Fruit fly (Drosophila melanogaster) whole organism, prepupa: Measurements from ENCODE around the gene mino.
A peak's percentile ranks its signal among the peaks of the same experiment; 100 is the strongest.

Experiments used
- Blimp-1 ChIP-seq: fragments of 200-800 bp; sonication (Bioruptor generic); optimal IDR thresholded peaks from 3 replicates; lab custom pipeline; 2017; ENCODE audit warnings: missing biosample characterization, missing genetic modification characterization, mild to moderate bottlenecking, moderate library complexity, missing genetic modification reagents
- CG10631 ChIP-seq: fragments of 200-800 bp; sonication (Bioruptor generic); optimal IDR thresholded peaks from 2 replicates; lab custom pipeline; 2016; ENCODE audit warnings: missing biosample characterization, missing genetic modification characterization
- CG11294 ChIP-seq: fragments of 200-800 bp; sonication (Bioruptor generic); IDR thresholded peaks from 2 replicates; pipeline ENCODE4 v1.3.6; 2022; ENCODE audit warnings: missing biosample characterization, missing genetic modification characterization
- CG11762 ChIP-seq: fragments of 200-800 bp; sonication (Bioruptor generic); optimal IDR thresholded peaks from 3 replicates; lab custom pipeline; 2016; ENCODE audit warnings: missing biosample characterization, missing genetic modification characterization; ENCODE audit not compliant: insufficient read depth
- CG11902 ChIP-seq: fragments of 200-800 bp; sonication (Bioruptor generic); optimal IDR thresholded peaks from 3 replicates; lab custom pipeline; 2016; ENCODE audit warnings: missing biosample characterization, missing genetic modification characterization
- CG16779 ChIP-seq: fragments of 200-800 bp; sonication (Bioruptor generic); optimal IDR thresholded peaks from 3 replicates; lab custom pipeline; 2017; ENCODE audit warnings: missing biosample characterization, mild to moderate bottlenecking, missing genetic modification characterization
- CG3032 ChIP-seq: fragments of 200-800 bp; optimal IDR thresholded peaks from 2 replicates; lab custom pipeline; 2019; ENCODE audit warnings: missing biosample characterization, mild to moderate bottlenecking, missing genetic modification characterization, moderate library complexity
- CG31627 ChIP-seq: fragments of 200-800 bp; sonication (Bioruptor generic); optimal IDR thresholded peaks from 3 replicates; lab custom pipeline; 2016; ENCODE audit warnings: missing biosample characterization, missing genetic modification characterization
- CG34406 ChIP-seq: fragments of 200-800 bp; sonication (Bioruptor generic); optimal IDR thresholded peaks from 3 replicates; lab custom pipeline; 2016; ENCODE audit warnings: missing biosample characterization, missing genetic modification characterization
- CG3919 ChIP-seq: fragments of 200-800 bp; sonication (Bioruptor generic); optimal IDR thresholded peaks from 3 replicates; lab custom pipeline; 2016; ENCODE audit warnings: missing biosample characterization, missing genetic modification characterization
- CG4318 ChIP-seq: fragments of 200-800 bp; sonication (Bioruptor generic); optimal IDR thresholded peaks from 3 replicates; lab custom pipeline; 2017; ENCODE audit warnings: missing biosample characterization, mild to moderate bottlenecking, missing genetic modification characterization
- CG6792 ChIP-seq: fragments of 200-800 bp; sonication (Bioruptor generic); optimal IDR thresholded peaks from 3 replicates; lab custom pipeline; 2016; ENCODE audit warnings: missing biosample characterization, missing genetic modification characterization
- CG6854 ChIP-seq: fragments of 200-800 bp; sonication (Bioruptor generic); optimal IDR thresholded peaks from 2 replicates; lab custom pipeline; 2017; ENCODE audit warnings: missing biosample characterization, mild to moderate bottlenecking, missing genetic modification characterization
- CG7368 ChIP-seq: fragments of 200-800 bp; sonication (Bioruptor generic); optimal IDR thresholded peaks from 3 replicates; lab custom pipeline; 2016; ENCODE audit warnings: missing biosample characterization, missing genetic modification characterization
- CG8119 ChIP-seq: fragments of 200-800 bp; sonication (Bioruptor generic); IDR thresholded peaks from 3 replicates; pipeline ENCODE4 v1.3.6; 2022; ENCODE audit warnings: missing biosample characterization, missing genetic modification characterization
- CG8319 ChIP-seq: fragments of 200-800 bp; sonication (Bioruptor generic); optimal IDR thresholded peaks from 3 replicates; lab custom pipeline; 2016; ENCODE audit warnings: missing biosample characterization, missing genetic modification characterization
- CG8632 ChIP-seq: fragments of 200-800 bp; sonication (Bioruptor generic); optimal IDR thresholded peaks from 3 replicates; lab custom pipeline; 2016; ENCODE audit warnings: missing biosample characterization, missing genetic modification characterization
- Eip75B ChIP-seq: fragments of 200-800 bp; sonication (Bioruptor generic); optimal IDR thresholded peaks from 3 replicates; lab custom pipeline; 2016; ENCODE audit warnings: missing biosample characterization, missing genetic modification characterization
- Eip78C ChIP-seq: fragments of 200-800 bp; sonication (Bioruptor generic); peaks from one replicate; lab custom pipeline; 2016; ENCODE audit warnings: missing biosample characterization, missing genetic modification characterization
- Ets96B ChIP-seq: fragments of 200-800 bp; optimal IDR thresholded peaks from 2 replicates; lab custom pipeline; 2019; ENCODE audit warnings: missing biosample characterization, mild to moderate bottlenecking, missing genetic modification characterization, moderate library complexity
- Gug ChIP-seq: fragments of 200-800 bp; sonication (Bioruptor generic); IDR thresholded peaks from 2 replicates; pipeline ENCODE4 v1.3.6; 2022; ENCODE audit warnings: missing biosample characterization, missing genetic modification characterization
- Hr39 ChIP-seq: fragments of 200-800 bp; sonication (Bioruptor generic); optimal IDR thresholded peaks from 2 replicates; lab custom pipeline; 2016; ENCODE audit warnings: missing biosample characterization, missing genetic modification characterization
- Hr4 ChIP-seq: fragments of 200-800 bp; sonication (Bioruptor generic); optimal IDR thresholded peaks from 3 replicates; lab custom pipeline; 2016; ENCODE audit warnings: missing biosample characterization, missing genetic modification characterization
- Met ChIP-seq: fragments of 200-800 bp; sonication (Bioruptor generic); optimal IDR thresholded peaks from 3 replicates; lab custom pipeline; 2016; ENCODE audit warnings: missing biosample characterization, missing genetic modification characterization
- OdsH ChIP-seq: fragments of 200-800 bp; sonication (Bioruptor generic); optimal IDR thresholded peaks from 3 replicates; lab custom pipeline; 2016; ENCODE audit warnings: missing biosample characterization, missing genetic modification characterization
- Sox102F ChIP-seq: fragments of 200-800 bp; sonication (Bioruptor generic); optimal IDR thresholded peaks from 2 replicates; lab custom pipeline; 2016; ENCODE audit warnings: missing biosample characterization, mild to moderate bottlenecking, missing genetic modification characterization
- acj6 ChIP-seq: fragments of 200-800 bp; sonication (Bioruptor generic); optimal IDR thresholded peaks from 3 replicates; lab custom pipeline; 2016; ENCODE audit warnings: missing biosample characterization, missing genetic modification characterization
- cyc ChIP-seq: fragments of 200-800 bp; sonication (Bioruptor generic); optimal IDR thresholded peaks from 3 replicates; lab custom pipeline; 2016; ENCODE audit warnings: missing biosample characterization, missing genetic modification characterization
- dac ChIP-seq: fragments of 200-800 bp; sonication (Bioruptor generic); optimal IDR thresholded peaks from 2 replicates; lab custom pipeline; 2017; ENCODE audit warnings: missing biosample characterization, mild to moderate bottlenecking, missing genetic modification characterization
- dsx ChIP-seq: fragments of 200-800 bp; optimal IDR thresholded peaks from 3 replicates; lab custom pipeline; 2019; ENCODE audit warnings: missing biosample characterization, mild to moderate bottlenecking, missing genetic modification characterization, moderate library complexity; ENCODE audit not compliant: poor library complexity, severe bottlenecking
- eg ChIP-seq: fragments of 200-800 bp; sonication (Bioruptor generic); IDR thresholded peaks from 3 replicates; pipeline ENCODE4 v1.3.6; 2022; ENCODE audit warnings: missing biosample characterization, missing genetic modification characterization
- esn ChIP-seq: fragments of 200-800 bp; sonication (Bioruptor generic); optimal IDR thresholded peaks from 2 replicates; lab custom pipeline; 2016; ENCODE audit warnings: missing biosample characterization, mild to moderate bottlenecking, missing genetic modification characterization, moderate library complexity
- fd59A ChIP-seq: fragments of 200-800 bp; sonication (Bioruptor generic); optimal IDR thresholded peaks from 2 replicates; lab custom pipeline; 2017; ENCODE audit warnings: missing biosample characterization, mild to moderate bottlenecking, missing genetic modification characterization, missing genetic modification reagents
- fd85E ChIP-seq: fragments of 200-800 bp; sonication (Bioruptor generic); optimal IDR thresholded peaks from 3 replicates; lab custom pipeline; 2016; ENCODE audit warnings: missing biosample characterization, missing genetic modification characterization
- fkh ChIP-seq: fragments of 200-800 bp; sonication (Bioruptor generic); optimal IDR thresholded peaks from 3 replicates; lab custom pipeline; 2017; ENCODE audit warnings: missing biosample characterization, mild to moderate bottlenecking, missing genetic modification characterization, moderate library complexity
- lz ChIP-seq: fragments of 200-800 bp; sonication (Bioruptor generic); optimal IDR thresholded peaks from 3 replicates; lab custom pipeline; 2016; ENCODE audit warnings: missing biosample characterization, missing genetic modification characterization
- pdm3 ChIP-seq: fragments of 200-800 bp; sonication (Bioruptor generic); optimal IDR thresholded peaks from 3 replicates; lab custom pipeline; 2016; ENCODE audit warnings: missing biosample characterization, missing genetic modification characterization
- salr ChIP-seq, 2 experiments: fragments of 200-800 bp; sonication (Bioruptor generic); optimal IDR thresholded peaks; 3 replicates each; lab custom pipeline; 2016 to 2018; ENCODE audit warnings: missing biosample characterization in 2 of 2, missing genetic modification characterization in 2 of 2, mild to moderate bottlenecking in 1 of 2
- ss ChIP-seq, 2 experiments: fragments of 200-800 bp; sonication (Bioruptor generic); optimal IDR thresholded peaks; 2 replicates in 1 of 2; 3 replicates in 1 of 2; lab custom pipeline; 2017 to 2018; ENCODE audit warnings: mild to moderate bottlenecking in 2 of 2, missing biosample characterization in 2 of 2, missing genetic modification characterization in 2 of 2, moderate library complexity in 1 of 2
- svp ChIP-seq: fragments of 200-800 bp; sonication (Bioruptor generic); peaks from one replicate; lab custom pipeline; 2016; ENCODE audit warnings: missing biosample characterization, missing genetic modification characterization
- topi ChIP-seq: fragments of 200-800 bp; sonication (Bioruptor generic); optimal IDR thresholded peaks from 3 replicates; lab custom pipeline; 2016; ENCODE audit warnings: missing biosample characterization, missing genetic modification characterization
- vri ChIP-seq: fragments of 200-800 bp; sonication (Bioruptor generic); optimal IDR thresholded peaks from 3 replicates; lab custom pipeline; 2016; ENCODE audit warnings: missing biosample characterization, mild to moderate bottlenecking, missing genetic modification characterization

Gene mino

DNA sequence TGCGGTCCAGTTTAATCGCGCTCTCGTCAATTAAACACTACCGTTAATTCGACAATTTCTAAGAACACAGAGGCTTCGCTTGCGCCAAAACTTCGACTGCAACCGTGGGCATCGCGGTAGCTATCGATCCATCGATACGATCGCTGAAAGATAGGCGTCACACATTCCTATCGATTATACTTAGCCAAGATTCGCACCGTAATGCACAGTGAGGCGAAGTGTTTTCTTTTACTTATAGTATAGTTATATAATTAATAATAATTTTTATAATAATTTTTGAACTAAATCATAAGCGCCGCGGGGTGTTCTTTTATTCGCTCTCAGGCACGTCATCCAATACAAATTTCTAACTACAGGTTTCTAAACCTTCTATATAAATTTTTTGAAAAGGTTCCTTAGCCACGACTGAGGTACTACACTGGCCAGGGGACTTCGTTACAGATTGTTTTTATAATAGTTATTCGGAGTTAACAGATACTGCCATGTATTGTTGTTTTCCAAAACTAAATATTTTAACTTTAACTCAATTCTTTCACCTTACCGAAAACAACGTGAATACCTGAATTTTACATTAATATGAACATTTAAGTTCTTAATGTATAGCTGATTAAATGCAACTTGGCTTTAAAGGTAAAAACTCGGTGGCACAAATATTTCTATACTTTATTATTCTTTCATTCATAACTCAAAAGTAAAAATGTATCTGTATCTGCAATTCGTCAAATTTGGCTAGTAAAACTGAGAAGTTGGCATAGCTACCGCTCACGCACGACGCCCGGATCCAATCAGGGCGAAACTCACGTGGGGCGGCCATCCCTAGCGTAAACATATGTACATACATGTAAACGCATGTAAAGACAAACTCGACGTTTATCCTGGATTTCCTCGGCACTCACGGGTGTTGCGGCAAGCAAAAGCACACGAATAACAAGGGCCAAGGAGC lies 13.0 kb downstream of the mino start, which contains the start of the genes NSD and BOD1 (continued):
- TF ChIP-seq CG4318 (no peak), CG11294 (GFP tag; lab: Robert Waterston, UW) (peak; percentile 46; the same call in 1 of the 2 replicates), ss (GFP tag; optimal IDR thresholded peaks at IDR 0.05; lab: Kevin White, UChicago) (no peak), CG31627 (GFP tag; lab: Kevin White, UChicago) (peak; percentile 22), Gug (GFP tag; lab: Robert Waterston, UW) (peak; percentile 28; the same call in 1 of the 2 replicates), Ets96B (peak; percentile 1), Eip78C (GFP tag; lab: Kevin White, UChicago) (no peak), CG16779 (tag; lab: Kevin White, UChicago) (no peak), CG3032 (peak; percentile 49), esn (GFP tag; lab: Kevin White, UChicago) (peak; percentile 48), CG6792 (GFP tag; lab: Kevin White, UChicago) (peak; percentile 28), CG6854 (no peak), CG34406 (peak; percentile 41), fd85E (GFP tag; lab: Kevin White, UChicago) (no peak), Eip75B (GFP tag; lab: Kevin White, UChicago) (no peak), CG11902 (GFP tag; lab: Kevin White, UChicago) (peak; percentile 17), eg (peak; percentile 58; the same call in 2 of the 3 replicates), CG3919 (GFP tag; lab: Kevin White, UChicago) (no peak), CG8632 (no peak), topi (GFP tag; lab: Kevin White, UChicago) (peak; percentile 37), CG8119 (no peak), Hr39 (GFP tag; lab: Kevin White, UChicago) (peak; percentile 3), Blimp-1 (GFP tag; lab: Kevin White, UChicago) (no peak), svp (GFP tag; lab: Kevin White, UChicago) (peak; percentile 81)

DNA sequence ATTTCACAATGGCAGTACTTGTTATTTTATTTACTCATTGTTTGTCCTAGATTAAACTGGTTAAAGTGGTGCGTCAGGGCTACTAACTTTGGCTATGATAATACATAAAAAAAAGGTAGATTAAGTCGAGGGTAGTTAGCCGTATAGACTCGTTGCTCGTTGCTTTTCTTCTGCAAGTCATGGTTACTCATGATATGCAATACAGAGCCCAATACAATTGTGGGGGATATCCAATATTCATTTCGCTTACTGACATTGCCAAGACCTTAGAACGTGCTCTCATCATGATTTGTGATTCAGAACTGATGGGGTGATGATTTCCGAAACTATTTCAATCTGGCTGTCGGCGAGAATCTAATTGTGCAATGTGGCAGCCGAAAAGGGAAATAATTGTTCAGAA lies 20.4 kb downstream of the mino start:
- TF ChIP-seq CG8119 (no peak), CG4318 (no peak), Eip78C (GFP tag; lab: Kevin White, UChicago) (peak; percentile 49), cyc (GFP tag; lab: Kevin White, UChicago) (no peak), Hr4 (no peak), CG6854 (no peak), dac (no peak), pdm3 (GFP tag; lab: Kevin White, UChicago) (no peak), fd85E (GFP tag; lab: Kevin White, UChicago) (no peak)

- TF ChIP-seq fkh (GFP tag; lab: Kevin White, UChicago) (peak; percentile 85), vri (GFP tag; lab: Kevin White, UChicago) (peak; percentile 75), lz (no peak), CG11902 (GFP tag; lab: Kevin White, UChicago) (no peak), acj6 (GFP tag; lab: Kevin White, UChicago) (no peak), Sox102F (no peak), CG11294 (GFP tag; lab: Robert Waterston, UW) (no peak), esn (GFP tag; lab: Kevin White, UChicago) (no peak), Met (GFP tag; lab: Kevin White, UChicago) (no peak), Eip78C (GFP tag; lab: Kevin White, UChicago) (peak; percentile 33), pdm3 (GFP tag; lab: Kevin White, UChicago) (no peak), dsx (GFP tag; lab: Kevin White, UChicago) (no peak), CG10631 (GFP tag; lab: Kevin White, UChicago) (no peak), CG8632 (no peak), CG6792 (GFP tag; lab: Kevin White, UChicago) (no peak), salr (GFP tag; optimal IDR thresholded peaks at IDR 0.05; lab: Kevin White, UChicago) (no peak), CG8319 (GFP tag; lab: Kevin White, UChicago) (no peak), fd59A (GFP tag; lab: Kevin White, UChicago) (no peak), OdsH (no peak), CG7368 (GFP tag; lab: Kevin White, UChicago) (no peak), CG11762 (GFP tag; lab: Kevin White, UChicago) (no peak)
Measured at dm6 chr3R:27946555-27947204, 21.7 kb downstream of the mino start.
